Fruit fly (Drosophila melanogaster): ENCODE data around the gene CG14785.

The CG14785 gene

DNA sequence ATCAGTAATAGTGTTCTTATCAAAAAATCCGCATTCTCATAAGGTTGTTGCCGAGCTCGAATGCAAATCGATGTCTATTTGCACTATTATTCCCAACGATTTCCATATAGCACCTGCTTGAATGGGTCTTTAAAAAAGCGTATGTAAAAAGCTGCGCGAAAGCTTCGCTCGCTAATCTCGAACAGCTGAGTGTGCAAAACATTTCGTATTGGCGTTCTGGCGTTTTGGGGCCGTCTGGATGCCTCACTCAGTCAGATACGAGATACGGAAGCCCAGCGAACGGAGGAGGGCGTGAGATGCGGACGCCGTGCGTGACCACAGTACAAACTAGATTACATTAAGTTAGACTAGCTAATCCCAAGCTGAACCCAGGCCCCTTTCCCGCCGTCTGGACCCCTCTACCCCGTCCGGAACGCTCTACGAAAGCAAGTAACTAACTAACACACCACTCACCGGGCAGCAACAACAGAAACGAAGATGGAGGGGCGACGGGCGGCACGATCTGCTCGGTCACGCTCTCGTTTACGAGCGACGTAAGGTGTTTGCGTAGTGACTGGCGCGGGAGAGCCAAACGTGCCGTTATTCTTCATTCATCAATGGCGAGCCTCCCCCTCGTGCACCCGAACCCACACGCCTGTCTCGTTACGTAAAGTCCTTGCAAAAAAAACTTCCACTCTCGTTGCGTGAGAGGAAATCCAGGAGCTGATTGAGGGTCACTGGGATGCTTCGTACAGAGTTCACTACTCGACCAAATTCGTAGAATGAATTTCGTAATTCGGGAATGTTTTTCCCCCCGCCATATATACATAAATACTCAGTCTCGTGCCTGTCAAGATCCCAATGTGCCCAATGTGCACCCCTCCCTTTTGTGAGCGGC, 9.9 kb upstream of the CG14785 start (continued):
- TF ChIP-seq tll (GFP tag; optimal IDR thresholded peaks at IDR 0.05) (no peak), CG14860 (GFP tag; IDR thresholded peaks at IDR 0.05; ENCODE audit: partially characterized antibody) (no peak), Gsc (GFP tag; IDR thresholded peaks at IDR 0.05) (no peak), CG4404 (GFP tag; IDR thresholded peaks at IDR 0.05) (no peak), CG2712 (tag; optimal IDR thresholded peaks at IDR 0.05) (no peak), D (optimal IDR thresholded peaks at IDR 0.05) (no peak), D (GFP tag; optimal IDR thresholded peaks at IDR 0.05) (no peak), sim (GFP tag; IDR thresholded peaks at IDR 0.05) (no peak), ERR (GFP tag; optimal IDR thresholded peaks at IDR 0.05) (no peak), Bdp1 (GFP tag; optimal IDR thresholded peaks at IDR 0.05) (no peak), Asciz (GFP tag; optimal IDR thresholded peaks at IDR 0.05) (no peak), tgo (GFP tag; IDR thresholded peaks at IDR 0.05) (no peak), btn (GFP tag; optimal IDR thresholded peaks at IDR 0.05) (no peak), ttk (GFP tag; IDR thresholded peaks at IDR 0.05) (no peak), nom (GFP tag; optimal IDR thresholded peaks at IDR 0.05) (no peak), CG10462 (GFP tag; optimal IDR thresholded peaks at IDR 0.05) (no peak), hkb (optimal IDR thresholded peaks at IDR 0.05) (no peak), hkb (GFP tag; IDR thresholded peaks at IDR 0.05) (no peak), CG9817 (tag; optimal IDR thresholded peaks at IDR 0.05) (no peak), sc (optimal IDR thresholded peaks at IDR 0.05) (no peak), sc (GFP tag; optimal IDR thresholded peaks at IDR 0.05) (no peak), Doc2 (GFP tag; IDR thresholded peaks at IDR 0.05) (no peak), Poxn (GFP tag; IDR thresholded peaks at IDR 0.05) (no peak), vnd (GFP tag; IDR thresholded peaks at IDR 0.05; ENCODE audit: partially characterized antibody) (no peak), Nf-YC (tag; optimal IDR thresholded peaks at IDR 0.05) (peak; percentile 10), H2.0 (GFP tag; IDR thresholded peaks at IDR 0.05) (no peak), Hand (GFP tag; optimal IDR thresholded peaks at IDR 0.05) (peak; percentile 11), CG17802 (tag; optimal IDR thresholded peaks at IDR 0.05) (no peak), Dfd (GFP tag; optimal IDR thresholded peaks at IDR 0.05) (no peak), nerfin-1 (tag; optimal IDR thresholded peaks at IDR 0.05) (no peak), ftz-f1 (GFP tag; optimal IDR thresholded peaks at IDR 0.05) (no peak), CG3065 (GFP tag; optimal IDR thresholded peaks at IDR 0.05) (no peak), CG13775 (GFP tag; optimal IDR thresholded peaks at IDR 0.05) (no peak), jing (GFP tag; optimal IDR thresholded peaks at IDR 0.05) (no peak), CG10543 (GFP tag; optimal IDR thresholded peaks at IDR 0.05) (peak; percentile 68), CG18599 (GFP tag; optimal IDR thresholded peaks at IDR 0.05) (peak; percentile 50), crp (GFP tag; optimal IDR thresholded peaks at IDR 0.05) (peak in 1 of 2 experiments; percentile 71), Mrtf (GFP tag; IDR thresholded peaks at IDR 0.05) (no peak), unc-4 (GFP tag; IDR thresholded peaks at IDR 0.05; ENCODE audit: partially characterized antibody) (0 out of 2 replicates have a peak, but pooled peaks have one; percentile 25), yki (optimal IDR thresholded peaks at IDR 0.05) (no peak), wdn (GFP tag; IDR thresholded peaks at IDR 0.05) (no peak), CG2875 (GFP tag; optimal IDR thresholded peaks at IDR 0.05) (no peak), ab (GFP tag; optimal IDR thresholded peaks at IDR 0.05) (no peak), CG14050 (GFP tag; IDR thresholded peaks at IDR 0.05) (no peak), Fer2 (tag; optimal IDR thresholded peaks at IDR 0.05) (no peak), sug (tag; optimal IDR thresholded peaks at IDR 0.05) (peak; percentile 65), psq (GFP tag; optimal IDR thresholded peaks at IDR 0.05) (no peak), abd-A (tag; optimal IDR thresholded peaks at IDR 0.05) (no peak), CG11398 (GFP tag; optimal IDR thresholded peaks at IDR 0.05) (no peak), sna (GFP tag; IDR thresholded peaks at IDR 0.05; ENCODE audit: partially characterized antibody) (no peak)

Measured in whole organism, embryonic.